Worm (Caenorhabditis elegans): ENCODE results near the gene Y41G9A.10.

ce11 chrX:2921737-2922136 is 24.6 kb downstream of the Y41G9A.10 start:
- TF ChIP-seq R02D3.7 (tag; optimal IDR thresholded peaks at IDR 0.05) (no peak), hif-1 (tag; optimal IDR thresholded peaks at IDR 0.05) (no peak), dpl-1 (GFP tag; optimal IDR thresholded peaks at IDR 0.05) (no peak), mep-1 (tag; optimal IDR thresholded peaks at IDR 0.05) (no peak), lin-15B (tag; optimal IDR thresholded peaks at IDR 0.05) (no peak), nhr-76 (tag; optimal IDR thresholded peaks at IDR 0.05) (no peak), ztf-11 (tag; optimal IDR thresholded peaks at IDR 0.05) (no peak), skn-1 (tag; optimal IDR thresholded peaks at IDR 0.05) (no peak), lir-3 (tag; optimal IDR thresholded peaks at IDR 0.05) (no peak), nhr-237 (tag; optimal IDR thresholded peaks at IDR 0.05) (no peak), egl-27 (tag; optimal IDR thresholded peaks at IDR 0.05) (no peak), lin-39 (tag; optimal IDR thresholded peaks at IDR 0.05) (no peak), zfp-3 (GFP tag; conservative IDR thresholded peaks at IDR 0.05) (no peak), aly-2 (tag; optimal IDR thresholded peaks at IDR 0.05) (no peak)

All from whole organism, L4 larva.